Fruit fly (Drosophila melanogaster) whole organism, wandering third instar larva: ENCODE results near the gene CG17564.
A peak's percentile ranks its signal among the peaks of the same experiment; 100 is the strongest.

Experiments
- Abd-B ChIP-seq: fragments of >200 bp; optimal IDR thresholded peaks from 2 replicates; lab custom pipeline; 2017; ENCODE audit warnings: missing biosample characterization, missing genetic modification characterization
- CG9705 ChIP-seq: fragments of 200-800 bp; sonication (Bioruptor generic); optimal IDR thresholded peaks from 2 replicates; lab custom pipeline; 2018; ENCODE audit warnings: missing biosample characterization, mild to moderate bottlenecking, missing genetic modification characterization
- CrebA ChIP-seq: fragments of 200-800 bp; sonication (Bioruptor generic); optimal IDR thresholded peaks from 2 replicates; lab custom pipeline; 2016; ENCODE audit warnings: missing biosample characterization, mild to moderate bottlenecking, missing genetic modification characterization, borderline replicate concordance
- Dfd ChIP-seq: fragments of >200 bp; optimal IDR thresholded peaks from 2 replicates; lab custom pipeline; 2017; ENCODE audit warnings: missing biosample characterization, missing genetic modification characterization
- Dif ChIP-seq: fragments of 200-275, 200-300 bp; sonication (Bioruptor generic); optimal IDR thresholded peaks from 2 replicates; lab custom pipeline; 2018; ENCODE audit warnings: missing biosample characterization, missing genetic modification characterization; ENCODE audit not compliant: partially characterized antibody
- GATAd ChIP-seq: sonication (Bioruptor generic); optimal IDR thresholded peaks from 2 replicates; lab custom pipeline; 2016; ENCODE audit warnings: missing biosample characterization, missing genetic modification characterization
- Hnf4 ChIP-seq: fragments of 200-800 bp; sonication (Bioruptor generic); optimal IDR thresholded peaks from 2 replicates; lab custom pipeline; 2016; ENCODE audit warnings: missing biosample characterization, mild to moderate bottlenecking, missing genetic modification characterization
- Mio ChIP-seq: sonication (Bioruptor generic); optimal IDR thresholded peaks from 2 replicates; lab custom pipeline; 2016; ENCODE audit warnings: missing biosample characterization, missing genetic modification characterization
- N ChIP-seq: fragments of >200 bp; optimal IDR thresholded peaks from 2 replicates; lab custom pipeline; 2018; ENCODE audit warnings: missing biosample characterization, missing external identifiers, missing genetic modification characterization
- OdsH ChIP-seq: fragments of 200-800 bp; sonication (Bioruptor generic); optimal IDR thresholded peaks from 2 replicates; lab custom pipeline; 2016; ENCODE audit warnings: missing biosample characterization, mild to moderate bottlenecking, missing genetic modification characterization
- Rel ChIP-seq, 2 experiments: fragments of 200-800 bp; sonication (Bioruptor generic) in 1 of 2; optimal IDR thresholded peaks; 2 replicates in 1 of 2; 3 replicates in 1 of 2; lab custom pipeline; 2016 to 2019; ENCODE audit warnings: mild to moderate bottlenecking in 2 of 2, missing biosample characterization in 2 of 2, missing genetic modification characterization in 2 of 2, moderate library complexity in 1 of 2
- Sp1 ChIP-seq: fragments of 200-800 bp; sonication (Bioruptor generic); optimal IDR thresholded peaks from 3 replicates; lab custom pipeline; 2019; ENCODE audit warnings: missing biosample characterization, mild to moderate bottlenecking, missing genetic modification characterization, moderate library complexity
- Vsx2 ChIP-seq: fragments of 200-300, 225-300 bp; sonication (Bioruptor generic); optimal IDR thresholded peaks from 2 replicates; lab custom pipeline; 2018; ENCODE audit warnings: missing biosample characterization, missing genetic modification characterization; ENCODE audit not compliant: partially characterized antibody
- br ChIP-seq: fragments of 200-800 bp; sonication (Bioruptor generic); optimal IDR thresholded peaks from 2 replicates; lab custom pipeline; 2016; ENCODE audit warnings: missing biosample characterization, missing genetic modification characterization
- brk ChIP-seq: fragments of 200-800 bp; sonication (Bioruptor generic); optimal IDR thresholded peaks from 2 replicates; lab custom pipeline; 2016; ENCODE audit warnings: missing biosample characterization, mild to moderate bottlenecking, missing genetic modification characterization
- dl ChIP-seq, 2 experiments: fragments of 175-275, 200-275 bp in 1 of 2; fragments of 200-275 bp in 1 of 2; sonication (Bioruptor generic); optimal IDR thresholded peaks; lab custom pipeline; 2018; ENCODE audit warnings: mild to moderate bottlenecking in 2 of 2, missing biosample characterization in 2 of 2, missing genetic modification characterization in 2 of 2, moderate library complexity in 2 of 2; ENCODE audit not compliant: partially characterized antibody in 2 of 2, insufficient read depth in 1 of 2
- dmrt93B ChIP-seq: fragments of 200-800 bp; sonication (Bioruptor generic); optimal IDR thresholded peaks from 2 replicates; lab custom pipeline; 2018; ENCODE audit warnings: missing biosample characterization, mild to moderate bottlenecking, missing genetic modification characterization
- ey ChIP-seq: fragments of 200-800 bp; sonication (Bioruptor generic); optimal IDR thresholded peaks from 2 replicates; lab custom pipeline; 2016; ENCODE audit warnings: missing biosample characterization, missing genetic modification characterization
- foxo ChIP-seq, 2 experiments: fragments of 200-800 bp; sonication (Bioruptor generic); optimal IDR thresholded peaks; 2 replicates in 1 of 2; 3 replicates in 1 of 2; lab custom pipeline; 2016 to 2017; ENCODE audit warnings: missing biosample characterization in 2 of 2, missing genetic modification characterization in 2 of 2
- fru ChIP-seq: fragments of 200-800 bp; sonication (Bioruptor generic); optimal IDR thresholded peaks from 3 replicates; lab custom pipeline; 2016; ENCODE audit warnings: missing biosample characterization, mild to moderate bottlenecking, missing genetic modification characterization
- h ChIP-seq: fragments of 200-800 bp; sonication (Bioruptor generic); optimal IDR thresholded peaks from 3 replicates; lab custom pipeline; 2016; ENCODE audit warnings: missing biosample characterization, mild to moderate bottlenecking, missing genetic modification characterization
- lola ChIP-seq: fragments of >200 bp; optimal IDR thresholded peaks from 2 replicates; lab custom pipeline; 2017; ENCODE audit warnings: missing biosample characterization, missing genetic modification characterization
- psq ChIP-seq: fragments of 200-800 bp; sonication (Bioruptor generic); optimal IDR thresholded peaks from 3 replicates; lab custom pipeline; 2017; ENCODE audit warnings: missing biosample characterization, mild to moderate bottlenecking, missing genetic modification characterization, moderate library complexity
- rgr ChIP-seq: fragments of 200-800 bp; sonication (Bioruptor generic); optimal IDR thresholded peaks from 3 replicates; lab custom pipeline; 2016; ENCODE audit warnings: missing biosample characterization, mild to moderate bottlenecking, missing genetic modification characterization
- sv ChIP-seq: fragments of 200-800 bp; sonication (Bioruptor generic); optimal IDR thresholded peaks from 3 replicates; lab custom pipeline; 2016; ENCODE audit warnings: missing biosample characterization, missing genetic modification characterization
- tai ChIP-seq: sonication (Bioruptor generic); optimal IDR thresholded peaks from 2 replicates; lab custom pipeline; 2016; ENCODE audit warnings: missing biosample characterization, missing genetic modification characterization
- usp ChIP-seq: fragments of >200 bp; optimal IDR thresholded peaks from 2 replicates; lab custom pipeline; 2017; ENCODE audit warnings: missing biosample characterization, missing genetic modification characterization
- woc ChIP-seq: sonication (Bioruptor generic); optimal IDR thresholded peaks from 2 replicates; lab custom pipeline; 2016; ENCODE audit warnings: missing biosample characterization, mild to moderate bottlenecking, missing genetic modification characterization

CG17564 gene

dm6 chr2L:19325420-19325819, 25.7 kb upstream of the CG17564 start:
- TF ChIP-seq Dif (GFP tag; lab: Kevin White, UChicago) (no peak), rgr (GFP tag; lab: Kevin White, UChicago) (peak; percentile 39), fru (GFP tag; lab: Kevin White, UChicago) (peak; percentile 36), Mio (GFP tag; lab: Kevin White, UChicago) (no peak), OdsH (GFP tag; lab: Kevin White, UChicago) (peak; percentile 31), psq (peak; percentile 6), ey (GFP tag; lab: Kevin White, UChicago) (peak; percentile 41), Hnf4 (GFP tag; lab: Kevin White, UChicago) (peak; percentile 0), foxo (GFP tag; optimal IDR thresholded peaks at IDR 0.05; lab: Kevin White, UChicago) (peak in 1 of 2 experiments; percentile 39), Sp1 (GFP tag; lab: Kevin White, UChicago) (peak; percentile 13), dmrt93B (GFP tag; lab: Kevin White, UChicago) (no peak), h (GFP tag; lab: Kevin White, UChicago) (peak; percentile 48), br (GFP tag; lab: Kevin White, UChicago) (peak; percentile 34), brk (no peak), woc (GFP tag; lab: Kevin White, UChicago) (peak; percentile 1)

dm6 chr2L:19324737-19325136, 25.0 kb upstream of the CG17564 start:
- TF ChIP-seq woc (GFP tag; lab: Kevin White, UChicago) (no peak), ey (GFP tag; lab: Kevin White, UChicago) (no peak), rgr (GFP tag; lab: Kevin White, UChicago) (no peak), dl (GFP tag; optimal IDR thresholded peaks at IDR 0.05; lab: Kevin White, UChicago; ENCODE audit: insufficient read depth in 1 of 2, partially characterized antibody in 2 of 2) (no peak), Abd-B (GFP tag; lab: Kevin White, UChicago) (no peak), dmrt93B (GFP tag; lab: Kevin White, UChicago) (no peak), Dfd (GFP tag; lab: Kevin White, UChicago) (no peak), lola (GFP tag; lab: Kevin White, UChicago) (no peak), N (no peak), sv (GFP tag; lab: Kevin White, UChicago) (no peak), brk (no peak), usp (GFP tag; lab: Kevin White, UChicago) (no peak), Dif (GFP tag; lab: Kevin White, UChicago) (no peak), Hnf4 (GFP tag; lab: Kevin White, UChicago) (no peak), psq (no peak), CG9705 (no peak), tai (GFP tag; lab: Kevin White, UChicago) (no peak), Mio (GFP tag; lab: Kevin White, UChicago) (no peak), Vsx2 (no peak)

- no peak for TF ChIP-seq Abd-B (GFP tag; lab: Kevin White, UChicago)
- TF ChIP-seq woc (GFP tag; lab: Kevin White, UChicago) = peak; percentile 25
- TF ChIP-seq dl (GFP tag; optimal IDR thresholded peaks at IDR 0.05; lab: Kevin White, UChicago; ENCODE audit: insufficient read depth in 1 of 2, partially characterized antibody in 2 of 2) = no peak
- peak; percentile 30 for TF ChIP-seq Rel (GFP tag; optimal IDR thresholded peaks at IDR 0.05; lab: Kevin White, UChicago)
- no peak for TF ChIP-seq Rel (tag; optimal IDR thresholded peaks at IDR 0.05; lab: Kevin White, UChicago)
- TF ChIP-seq fru (GFP tag; lab: Kevin White, UChicago) = peak; percentile 50
- peak; percentile 20 for TF ChIP-seq Dif (GFP tag; lab: Kevin White, UChicago)
- peak; percentile 61 for TF ChIP-seq psq
- peak; percentile 12 for TF ChIP-seq CrebA (GFP tag; lab: Kevin White, UChicago)
- no peak for TF ChIP-seq N
- TF ChIP-seq OdsH (GFP tag; lab: Kevin White, UChicago) = no peak
- TF ChIP-seq GATAd (GFP tag; lab: Kevin White, UChicago) = no peak
Measured at dm6 chr2L:19323530-19324023, 23.8 kb upstream of the CG17564 start.

- TF ChIP-seq foxo (GFP tag; optimal IDR thresholded peaks at IDR 0.05; lab: Kevin White, UChicago) = no peak
- TF ChIP-seq br (GFP tag; lab: Kevin White, UChicago) = no peak
- TF ChIP-seq rgr (GFP tag; lab: Kevin White, UChicago) = no peak
Measured at dm6 chr2L:19322744-19323143, 23.0 kb upstream of the CG17564 start.
